Worm (Caenorhabditis elegans) whole organism, L2 larva: ENCODE data around the gene R08A2.5.

Source experiments
- aly-2 ChIP-seq: fragments of 150-350 bp; optimal IDR thresholded peaks from 2 replicates; lab custom pipeline; 2014; ENCODE audit warnings: missing biosample characterization, missing genetic modification characterization
- ama-1 ChIP-seq: fragments of 150-350 bp; optimal IDR thresholded peaks from 2 replicates; lab custom pipeline; 2018; ENCODE audit warnings: inconsistent platforms
- egl-27 ChIP-seq: sonication (generic microtip); optimal IDR thresholded peaks from 3 replicates; lab custom pipeline; 2017; ENCODE audit warnings: missing biosample characterization, missing genetic modification reagents, missing genetic modification characterization
- lin-13 ChIP-seq: fragments of 150-350 bp; optimal IDR thresholded peaks from 2 replicates; lab custom pipeline; 2014; ENCODE audit warnings: missing biosample characterization, missing genetic modification reagents, missing genetic modification characterization
- mbf-1 ChIP-seq: sonication (generic microtip); optimal IDR thresholded peaks from 2 replicates; lab custom pipeline; 2017; ENCODE audit warnings: missing biosample characterization, missing genetic modification characterization
- nhr-10 ChIP-seq: sonication (generic microtip); optimal IDR thresholded peaks from 2 replicates; lab custom pipeline; 2017; ENCODE audit warnings: missing biosample characterization, missing genetic modification characterization
- nhr-11 ChIP-seq: fragments of 150-350 bp; optimal IDR thresholded peaks from 2 replicates; lab custom pipeline; 2014; ENCODE audit warnings: missing biosample characterization, missing genetic modification characterization
- nhr-21 ChIP-seq: fragments of 150-350 bp; optimal IDR thresholded peaks from 2 replicates; lab custom pipeline; 2014; ENCODE audit warnings: missing biosample characterization, missing genetic modification characterization
- nhr-237 ChIP-seq: fragments of 150-350 bp; optimal IDR thresholded peaks from 2 replicates; lab custom pipeline; 2014; ENCODE audit warnings: missing biosample characterization, missing genetic modification characterization
- skn-1 ChIP-seq: sonication (generic microtip); optimal IDR thresholded peaks from 2 replicates; lab custom pipeline; 2017; ENCODE audit warnings: missing biosample characterization, missing genetic modification characterization
- unc-39 ChIP-seq: fragments of 150-350 bp; optimal IDR thresholded peaks from 2 replicates; lab custom pipeline; 2014; ENCODE audit warnings: missing biosample characterization, missing genetic modification characterization
- unc-55 ChIP-seq: fragments of 150-350 bp; sonication (generic microtip); optimal IDR thresholded peaks from 3 replicates; lab custom pipeline; 2014; ENCODE audit warnings: missing biosample characterization, missing genetic modification reagents, missing genetic modification characterization
- unc-62 ChIP-seq: fragments of 150-350 bp; optimal IDR thresholded peaks from 2 replicates; lab custom pipeline; 2014; ENCODE audit warnings: missing biosample characterization, missing genetic modification reagents, missing genetic modification characterization
- ztf-4 ChIP-seq: fragments of 150-350 bp; optimal IDR thresholded peaks from 2 replicates; lab custom pipeline; 2014; ENCODE audit warnings: missing biosample characterization, missing genetic modification characterization

DNA sequence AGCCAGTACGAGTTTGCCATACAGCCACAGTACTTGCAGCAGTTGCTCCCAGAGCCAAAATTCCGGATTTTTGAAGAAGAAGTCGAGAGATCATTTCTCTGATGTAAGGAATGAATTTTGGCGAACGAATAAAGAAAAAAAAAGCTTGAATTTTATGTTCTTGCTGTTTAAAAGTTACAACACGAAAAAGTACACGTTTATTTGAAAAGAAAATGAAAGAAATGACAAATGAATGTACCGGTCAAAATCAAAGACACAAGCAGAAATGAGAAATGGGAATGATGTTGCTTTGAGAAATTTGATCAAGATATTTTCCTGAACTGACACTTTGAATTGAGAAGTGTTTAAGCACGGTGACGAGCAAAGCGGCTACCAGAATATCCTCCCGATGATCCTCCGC is 28.8 kb downstream of the R08A2.5 start, which contains the start of gene Y50E8A.6:
- no peak for TF ChIP-seq lin-13 (GFP tag; lab: Kevin White, UChicago)
- no peak for TF ChIP-seq nhr-11 (tag; lab: Kevin White, UChicago)
- TF ChIP-seq ztf-4 (tag; lab: Kevin White, UChicago) = no peak
- TF ChIP-seq aly-2 (tag; lab: Kevin White, UChicago) = no peak
- no peak for TF ChIP-seq nhr-10 (tag; lab: Kevin White, UChicago)
- TF ChIP-seq mbf-1 (tag; lab: Kevin White, UChicago) = no peak
- TF ChIP-seq nhr-21 (tag; lab: Kevin White, UChicago) = no peak
- no peak for TF ChIP-seq ama-1 (lab: Kevin White, UChicago)
- no peak for TF ChIP-seq nhr-237 (tag; lab: Kevin White, UChicago)
- no peak for TF ChIP-seq skn-1 (tag; lab: Kevin White, UChicago)
- TF ChIP-seq unc-55 (GFP tag; lab: Kevin White, UChicago) = no peak
- TF ChIP-seq unc-62 (GFP tag; lab: Kevin White, UChicago) = no peak
- TF ChIP-seq egl-27 (tag; lab: Kevin White, UChicago) = no peak
- TF ChIP-seq unc-39 = no peak
